Worm (Caenorhabditis elegans): ENCODE data around the gene lcmt-1.

lcmt-1 gene

DNA sequence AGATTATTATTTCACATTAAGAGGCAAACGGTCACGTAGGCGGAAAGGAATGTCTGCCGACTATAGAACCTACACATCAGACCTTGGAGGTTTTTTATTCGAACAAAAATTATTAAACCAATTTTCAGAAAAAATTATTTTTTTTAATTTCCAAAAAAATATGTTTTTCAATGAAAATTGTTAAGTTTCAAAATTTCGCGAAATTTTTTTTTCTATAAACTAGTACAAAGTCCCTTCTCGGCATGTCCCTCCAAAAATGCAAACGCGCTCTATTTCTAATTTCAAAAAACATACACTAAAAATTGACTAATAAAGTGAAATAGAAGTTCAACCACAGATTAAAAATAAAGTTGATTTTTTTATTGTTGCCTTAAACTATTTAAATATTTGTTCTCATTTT, 21.7 kb downstream of the lcmt-1 start, which contains the start of gene ckb-1:
Gene ckb-1 (plus strand): TSS at position 301 of the 400 bp plus-strand sequence.
- TF ChIP-seq ceh-16 (tag; optimal IDR thresholded peaks at IDR 0.05): no peak
- peak; percentile 42 for TF ChIP-seq unc-55 (GFP tag; optimal IDR thresholded peaks at IDR 0.05)
- TF ChIP-seq alr-1 (tag; optimal IDR thresholded peaks at IDR 0.05): no peak
- TF ChIP-seq sma-9 (GFP tag; optimal IDR thresholded peaks at IDR 0.05): no peak
- no peak for TF ChIP-seq sma-9 (tag; optimal IDR thresholded peaks at IDR 0.05)
- no peak for TF ChIP-seq gmeb-1 (tag; optimal IDR thresholded peaks at IDR 0.05)
- TF ChIP-seq ama-1 (optimal IDR thresholded peaks at IDR 0.05): no peak
- TF ChIP-seq egl-27 (tag; optimal IDR thresholded peaks at IDR 0.05): no peak
- no peak for TF ChIP-seq ceh-82 (tag; optimal IDR thresholded peaks at IDR 0.05)
- no peak for TF ChIP-seq Y55F3AM.14 (GFP tag; optimal IDR thresholded peaks at IDR 0.05)
- no peak for TF ChIP-seq mbf-1 (tag; optimal IDR thresholded peaks at IDR 0.05)
- TF ChIP-seq ztf-1 (GFP tag; conservative IDR thresholded peaks at IDR 0.05): no peak
- TF ChIP-seq nhr-77 (tag; optimal IDR thresholded peaks at IDR 0.05): no peak
- no peak for TF ChIP-seq ztf-11 (tag; optimal IDR thresholded peaks at IDR 0.05)
- TF ChIP-seq unc-62 (GFP tag; optimal IDR thresholded peaks at IDR 0.05): no peak
- no peak for TF ChIP-seq nhr-23 (tag; optimal IDR thresholded peaks at IDR 0.05)
- TF ChIP-seq sem-4 (tag; optimal IDR thresholded peaks at IDR 0.05): no peak
- no peak for TF ChIP-seq elt-3 (tag; optimal IDR thresholded peaks at IDR 0.05)
- TF ChIP-seq lin-39 (tag; optimal IDR thresholded peaks at IDR 0.05): no peak
- TF ChIP-seq nhr-129 (tag; optimal IDR thresholded peaks at IDR 0.05): no peak
- TF ChIP-seq nhr-25 (tag; optimal IDR thresholded peaks at IDR 0.05): no peak
- no peak for TF ChIP-seq mab-5 (tag; optimal IDR thresholded peaks at IDR 0.05)
- TF ChIP-seq lin-13 (GFP tag; optimal IDR thresholded peaks at IDR 0.05): no peak
- peak; percentile 24 for TF ChIP-seq C34F6.9 (tag; optimal IDR thresholded peaks at IDR 0.05)
- TF ChIP-seq blmp-1 (tag; optimal IDR thresholded peaks at IDR 0.05; ENCODE audit: insufficient read depth): no peak
- TF ChIP-seq dmd-4 (tag; optimal IDR thresholded peaks at IDR 0.05): no peak
- peak in 1 of 2 experiments; percentile 10 for TF ChIP-seq lsy-2 (tag; optimal IDR thresholded peaks at IDR 0.05)
- TF ChIP-seq zag-1 (tag; optimal IDR thresholded peaks at IDR 0.05): no peak
- peak; percentile 29 for TF ChIP-seq fos-1 (tag; optimal IDR thresholded peaks at IDR 0.05)

ce11 chrIII:4367649-4368048, 24.4 kb downstream of the lcmt-1 start, which contains the start of gene ckb-2:
TSS of gene ckb-2 (plus strand) at chrIII:4367949.
- no peak for TF ChIP-seq C34F6.9 (tag; optimal IDR thresholded peaks at IDR 0.05)
- TF ChIP-seq nhr-237 (tag; optimal IDR thresholded peaks at IDR 0.05): no peak
- no peak for TF ChIP-seq nhr-12 (tag; optimal IDR thresholded peaks at IDR 0.05)

DNA sequence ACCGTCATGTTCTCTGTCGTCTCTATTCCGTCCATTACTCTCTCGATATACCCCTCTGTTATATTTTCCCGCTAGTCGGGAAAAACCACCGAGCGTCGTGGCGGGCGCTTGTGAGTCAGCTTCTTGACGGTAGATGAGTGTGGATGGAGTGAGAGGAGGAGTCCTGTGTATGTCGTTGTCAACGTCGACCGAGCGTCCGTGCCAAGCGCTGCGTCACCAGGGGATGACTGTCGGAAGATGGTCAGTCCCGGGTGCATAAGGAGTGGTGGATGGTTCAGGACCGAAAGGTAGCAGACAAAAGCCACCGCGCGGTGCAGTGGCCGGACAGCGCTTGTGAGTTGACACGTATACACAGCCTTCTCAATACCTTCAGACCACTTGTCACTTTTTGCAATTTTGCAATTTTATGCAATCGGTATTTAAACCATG, 26.1 kb downstream of the lcmt-1 start:
- TF ChIP-seq C34F6.9 (tag; optimal IDR thresholded peaks at IDR 0.05) (peak; percentile 15), sma-3 (GFP tag; optimal IDR thresholded peaks at IDR 0.05) (peak; percentile 45), nhr-129 (tag; optimal IDR thresholded peaks at IDR 0.05) (peak; percentile 63), unc-55 (GFP tag; optimal IDR thresholded peaks at IDR 0.05) (peak; percentile 14), F13H6.1 (tag; optimal IDR thresholded peaks at IDR 0.05) (peak; percentile 30), nhr-21 (tag; optimal IDR thresholded peaks at IDR 0.05) (peak; percentile 39), crh-2 (tag; optimal IDR thresholded peaks at IDR 0.05) (peak; percentile 43), fos-1 (tag; optimal IDR thresholded peaks at IDR 0.05) (peak; percentile 64)

ce11 chrIII:4370585-4370984, 27.3 kb downstream of the lcmt-1 start, which contains the start of gene ckb-3:
TSS of gene ckb-3 (plus strand) at chrIII:4370885.
- no peak for TF ChIP-seq nhr-6 (tag; optimal IDR thresholded peaks at IDR 0.05)
- no peak for TF ChIP-seq lin-39 (tag; optimal IDR thresholded peaks at IDR 0.05)

- no peak for TF ChIP-seq gmeb-1 (tag; optimal IDR thresholded peaks at IDR 0.05)
- no peak for TF ChIP-seq Y55F3AM.14 (GFP tag; optimal IDR thresholded peaks at IDR 0.05)
- no peak for TF ChIP-seq peb-1 (tag; optimal IDR thresholded peaks at IDR 0.05)
- no peak for TF ChIP-seq ceh-16 (tag; optimal IDR thresholded peaks at IDR 0.05)
- TF ChIP-seq lin-11 (tag; optimal IDR thresholded peaks at IDR 0.05): no peak
- no peak for TF ChIP-seq nhr-12 (tag; optimal IDR thresholded peaks at IDR 0.05)
- TF ChIP-seq egl-27 (tag; optimal IDR thresholded peaks at IDR 0.05): no peak
- TF ChIP-seq unc-55 (GFP tag; optimal IDR thresholded peaks at IDR 0.05): no peak
- TF ChIP-seq nhr-21 (tag; optimal IDR thresholded peaks at IDR 0.05): no peak
- no peak for TF ChIP-seq aly-2 (tag; optimal IDR thresholded peaks at IDR 0.05)
- TF ChIP-seq ztf-11 (tag; optimal IDR thresholded peaks at IDR 0.05): no peak
- no peak for TF ChIP-seq ZK546.5 (tag; optimal IDR thresholded peaks at IDR 0.05)
Measured at ce11 chrIII:4372894-4373293, 29.6 kb downstream of the lcmt-1 start.
